Fruit fly (Drosophila melanogaster) whole organism, embryonic: ENCODE results near the gene CG34181.
A peak's percentile ranks its signal among the peaks of the same experiment; 100 is the strongest.

Experiments used
- Aef1 ChIP-seq: fragments of 200-800 bp; sonication (Bioruptor generic); IDR thresholded peaks from 3 replicates; pipeline ENCODE4 v1.3.6; 2022; ENCODE audit warnings: missing biosample characterization, missing genetic modification characterization
- Awh ChIP-seq: fragments of 200-800 bp; sonication (Bioruptor generic); IDR thresholded peaks from 2 replicates; pipeline ENCODE4, ENCODE4 v1.3.6; 2022; ENCODE audit warnings: missing biosample characterization, missing genetic modification characterization
- BEAF-32 ChIP-seq: fragments of 200-800 bp; sonication (Bioruptor generic); optimal IDR thresholded peaks from 3 replicates; lab custom pipeline; 2017; ENCODE audit warnings: missing biosample characterization, missing genetic modification characterization, mild to moderate bottlenecking, moderate library complexity, missing genetic modification reagents
- CG1024 ChIP-seq: fragments of 200-800 bp; sonication (Bioruptor generic); IDR thresholded peaks from 2 replicates; pipeline ENCODE4 v1.3.6; 2022; ENCODE audit warnings: missing biosample characterization, missing genetic modification characterization
- CG11560 ChIP-seq: fragments of 200-800 bp; sonication (Bioruptor generic); IDR thresholded peaks from 3 replicates; pipeline ENCODE4 v1.3.6; 2022; ENCODE audit warnings: missing biosample characterization, missing genetic modification characterization
- CG12155 ChIP-seq: fragments of 200-800 bp; sonication (Bioruptor generic); optimal IDR thresholded peaks from 3 replicates; lab custom pipeline; 2016; ENCODE audit warnings: missing biosample characterization, missing genetic modification characterization
- CG12659 ChIP-seq: fragments of 200-800 bp; sonication (Bioruptor generic); optimal IDR thresholded peaks from 3 replicates; lab custom pipeline; 2017; ENCODE audit warnings: mild to moderate bottlenecking, missing biosample characterization, missing genetic modification reagents, missing genetic modification characterization
- CG13624 ChIP-seq: fragments of 200-800 bp; sonication (Bioruptor generic); optimal IDR thresholded peaks from 2 replicates; lab custom pipeline; 2016; ENCODE audit warnings: missing biosample characterization, missing genetic modification characterization
- CG15073 ChIP-seq: fragments of 200-800 bp; sonication (Bioruptor generic); optimal IDR thresholded peaks from 2 replicates; lab custom pipeline; 2016; ENCODE audit warnings: missing biosample characterization, missing genetic modification characterization
- CG16813 ChIP-seq: fragments of 200-800 bp; sonication (Bioruptor generic); IDR thresholded peaks from 3 replicates; pipeline ENCODE4 v1.3.6; 2022; ENCODE audit warnings: missing biosample characterization, missing genetic modification characterization; ENCODE audit not compliant: partially characterized antibody
- CG17361 ChIP-seq: fragments of 200-800 bp; sonication (Bioruptor generic); IDR thresholded peaks from 3 replicates; pipeline ENCODE4 v1.3.6; 2022; ENCODE audit warnings: missing biosample characterization, missing genetic modification characterization
- CG2129 ChIP-seq: fragments of 200-800 bp; sonication (Bioruptor generic); IDR thresholded peaks from 2 replicates; pipeline ENCODE4 v1.3.6; 2022; ENCODE audit warnings: missing biosample characterization, missing genetic modification characterization; ENCODE audit not compliant: partially characterized antibody
- CG2202 ChIP-seq: fragments of 200-800 bp; sonication (Bioruptor generic); optimal IDR thresholded peaks from 2 replicates; lab custom pipeline; 2018; ENCODE audit warnings: missing biosample characterization, mild to moderate bottlenecking, missing genetic modification characterization
- CG31224 ChIP-seq: fragments of 200-800 bp; sonication (Bioruptor generic); IDR thresholded peaks from 2 replicates; pipeline ENCODE4 v1.3.6; 2022; ENCODE audit warnings: missing biosample characterization, missing genetic modification characterization
- CG34376 ChIP-seq: fragments of 200-800 bp; sonication (Bioruptor generic); optimal IDR thresholded peaks from 2 replicates; lab custom pipeline; 2018; ENCODE audit warnings: missing biosample characterization, mild to moderate bottlenecking, missing genetic modification characterization
- CG3995 ChIP-seq: fragments of 200-800 bp; sonication (Bioruptor generic); optimal IDR thresholded peaks from 3 replicates; lab custom pipeline; 2016; ENCODE audit warnings: missing biosample characterization, missing genetic modification characterization
- CG4282 ChIP-seq: fragments of 200-800 bp; sonication (Bioruptor generic); optimal IDR thresholded peaks from 2 replicates; lab custom pipeline; 2016; ENCODE audit warnings: missing biosample characterization, missing genetic modification characterization
- CG43689 ChIP-seq: fragments of 200-800 bp; sonication (Bioruptor generic); IDR thresholded peaks from 2 replicates; pipeline ENCODE4 v1.3.6; 2022; ENCODE audit warnings: missing biosample characterization, missing genetic modification characterization
- CG4424 ChIP-seq: fragments of 200-800 bp; sonication (Bioruptor generic); optimal IDR thresholded peaks from 3 replicates; lab custom pipeline; 2016; ENCODE audit warnings: missing biosample characterization, missing genetic modification characterization
- CG9437 ChIP-seq: fragments of 200-800 bp; sonication (Bioruptor generic); optimal IDR thresholded peaks from 2 replicates; lab custom pipeline; 2018; ENCODE audit warnings: missing biosample characterization, mild to moderate bottlenecking, missing genetic modification characterization
- CHES-1-like ChIP-seq: fragments of 200-800 bp; sonication (Bioruptor generic); optimal IDR thresholded peaks from 2 replicates; lab custom pipeline; 2016; ENCODE audit warnings: missing biosample characterization, missing genetic modification characterization
- Dref ChIP-seq: fragments of 200-800 bp; sonication (Bioruptor generic); IDR thresholded peaks from 2 replicates; pipeline ENCODE4 v1.3.6; 2022; ENCODE audit warnings: missing biosample characterization, missing genetic modification characterization
- E2f2 ChIP-seq: fragments of 200-800 bp; sonication (Bioruptor generic); IDR thresholded peaks from 2 replicates; pipeline ENCODE4 v1.3.6; 2022; ENCODE audit warnings: missing biosample characterization, missing genetic modification characterization
- Hmr ChIP-seq: fragments of 200-800 bp; sonication (Bioruptor generic); optimal IDR thresholded peaks from 3 replicates; lab custom pipeline; 2017; ENCODE audit warnings: mild to moderate bottlenecking, missing biosample characterization, missing genetic modification reagents, missing genetic modification characterization
- Hr39 ChIP-seq: fragments of >200 bp; optimal IDR thresholded peaks from 2 replicates; lab custom pipeline; 2017
- Lim3 ChIP-seq: fragments of 200-800 bp; sonication (Bioruptor generic); IDR thresholded peaks from 2 replicates; pipeline ENCODE4 v1.3.6; 2022; ENCODE audit warnings: missing biosample characterization, missing genetic modification characterization
- MESR4 ChIP-seq: fragments of 200-800 bp; sonication (Bioruptor generic); optimal IDR thresholded peaks from 2 replicates; lab custom pipeline; 2018; ENCODE audit warnings: missing biosample characterization, mild to moderate bottlenecking, missing genetic modification characterization, moderate library complexity
- NC2α ChIP-seq: fragments of 200-800 bp; sonication (Bioruptor generic); optimal IDR thresholded peaks from 2 replicates; lab custom pipeline; 2016; ENCODE audit warnings: missing biosample characterization, missing genetic modification characterization
- PHDP ChIP-seq: fragments of 200-800 bp; sonication (Bioruptor generic); optimal IDR thresholded peaks from 3 replicates; lab custom pipeline; 2018; ENCODE audit warnings: missing biosample characterization, mild to moderate bottlenecking, missing genetic modification characterization, moderate library complexity
- Pdp1 ChIP-seq, 2 experiments: fragments of 200-800 bp; sonication (Bioruptor generic); optimal IDR thresholded peaks; 3 replicates each; lab custom pipeline; 2016; ENCODE audit warnings: missing biosample characterization in 2 of 2, missing genetic modification characterization in 2 of 2, mild to moderate bottlenecking in 1 of 2, moderate library complexity in 1 of 2
- Rfx ChIP-seq: fragments of 200-800 bp; sonication (Bioruptor generic); IDR thresholded peaks from 2 replicates; pipeline ENCODE4 v1.3.6; 2022; ENCODE audit warnings: missing biosample characterization, missing genetic modification characterization
- amos ChIP-seq: fragments of 200-800 bp; sonication (Bioruptor generic); IDR thresholded peaks from 2 replicates; pipeline ENCODE4 v1.3.6; 2022; ENCODE audit warnings: missing biosample characterization, missing genetic modification characterization; ENCODE audit not compliant: partially characterized antibody
- ap ChIP-seq: fragments of 200-800 bp; sonication (Bioruptor generic); IDR thresholded peaks from 2 replicates; pipeline ENCODE4 v1.3.6; 2022; ENCODE audit warnings: missing biosample characterization, missing genetic modification characterization
- ash1 ChIP-seq: fragments of 200-800 bp; sonication (Bioruptor generic); optimal IDR thresholded peaks from 2 replicates; lab custom pipeline; 2018; ENCODE audit warnings: missing biosample characterization, mild to moderate bottlenecking, missing genetic modification characterization
- ato ChIP-seq: fragments of 200-800 bp; sonication (Bioruptor generic); IDR thresholded peaks from 2 replicates; pipeline ENCODE4 v1.3.6; 2022; ENCODE audit warnings: missing biosample characterization, missing genetic modification characterization; ENCODE audit not compliant: partially characterized antibody
- bigmax ChIP-seq: fragments of 200-800 bp; sonication (Bioruptor generic); optimal IDR thresholded peaks from 2 replicates; lab custom pipeline; 2018; ENCODE audit warnings: missing biosample characterization, mild to moderate bottlenecking, missing genetic modification characterization
- br ChIP-seq: fragments of >200 bp; optimal IDR thresholded peaks from 2 replicates; lab custom pipeline; 2017
- ci ChIP-seq: fragments of 200-800 bp; sonication (Bioruptor generic); IDR thresholded peaks from 3 replicates; pipeline ENCODE4 v1.3.6; 2022; ENCODE audit warnings: missing biosample characterization, missing genetic modification characterization
- crc ChIP-seq: fragments of 200-800 bp; sonication (Bioruptor generic); optimal IDR thresholded peaks from 2 replicates; lab custom pipeline; 2016; ENCODE audit warnings: missing biosample characterization, missing genetic modification characterization
- dan ChIP-seq: fragments of 200-800 bp; sonication (Bioruptor generic); IDR thresholded peaks from 2 replicates; pipeline ENCODE4 v1.3.6; 2022; ENCODE audit warnings: missing biosample characterization, missing genetic modification characterization
- dm ChIP-seq: fragments of 200-800 bp; sonication (Bioruptor generic); optimal IDR thresholded peaks from 3 replicates; lab custom pipeline; 2016; ENCODE audit warnings: missing biosample characterization, missing genetic modification characterization
- dpn ChIP-seq, 2 experiments: fragments of 200-800 bp; sonication (Bioruptor generic); optimal IDR thresholded peaks; 3 replicates each; lab custom pipeline; 2016; ENCODE audit warnings: missing biosample characterization in 2 of 2, missing genetic modification characterization in 2 of 2
- en ChIP-seq: fragments of 200-800 bp; sonication (Bioruptor generic); optimal IDR thresholded peaks from 2 replicates; lab custom pipeline; 2016; ENCODE audit warnings: missing biosample characterization, missing genetic modification characterization
- nerfin-1 ChIP-seq: fragments of 200-800 bp; sonication (Bioruptor generic); optimal IDR thresholded peaks from 3 replicates; lab custom pipeline; 2019; ENCODE audit warnings: missing biosample characterization, mild to moderate bottlenecking, missing genetic modification characterization, moderate library complexity
- nmo ChIP-seq: fragments of 200-800 bp; sonication (Bioruptor generic); optimal IDR thresholded peaks from 2 replicates; lab custom pipeline; 2018; ENCODE audit warnings: missing biosample characterization, mild to moderate bottlenecking, missing genetic modification characterization, moderate library complexity
- pb ChIP-seq: fragments of 200-800 bp; sonication (Bioruptor generic); optimal IDR thresholded peaks from 3 replicates; lab custom pipeline; 2016; ENCODE audit warnings: missing biosample characterization, missing genetic modification characterization
- pfk ChIP-seq: fragments of 200-800 bp; sonication (Bioruptor generic); optimal IDR thresholded peaks from 2 replicates; lab custom pipeline; 2018; ENCODE audit warnings: missing biosample characterization, mild to moderate bottlenecking, missing genetic modification characterization, moderate library complexity
- pros ChIP-seq: fragments of 200-800 bp; sonication (Bioruptor generic); optimal IDR thresholded peaks from 3 replicates; lab custom pipeline; 2019; ENCODE audit warnings: missing biosample characterization, mild to moderate bottlenecking, missing genetic modification characterization, moderate library complexity
- sc ChIP-seq, 3 experiments: fragments of >200 bp in 2 of 3; fragments of 200-800 bp in 1 of 3; sonication (Bioruptor generic) in 1 of 3; optimal IDR thresholded peaks; 2 replicates in 2 of 3; 3 replicates in 1 of 3; lab custom pipeline; 2017; ENCODE audit warnings: mild to moderate bottlenecking in 1 of 3, missing biosample characterization in 1 of 3, missing genetic modification characterization in 1 of 3, missing genetic modification reagents in 1 of 3
- tap ChIP-seq: fragments of 200-800 bp; optimal IDR thresholded peaks from 3 replicates; lab custom pipeline; 2019; ENCODE audit warnings: missing biosample characterization, mild to moderate bottlenecking, missing genetic modification characterization, moderate library complexity
- zen ChIP-seq: fragments of 200-800 bp; sonication (Bioruptor generic); optimal IDR thresholded peaks from 3 replicates; lab custom pipeline; 2018; ENCODE audit warnings: missing biosample characterization, mild to moderate bottlenecking, missing genetic modification characterization, moderate library complexity
- zfh1 ChIP-seq: fragments of 200-800 bp; sonication (Bioruptor generic); IDR thresholded peaks from 3 replicates; pipeline ENCODE4 v1.3.6; 2022; ENCODE audit warnings: missing biosample characterization, missing genetic modification characterization

The CG34181 gene

dm6 chr2L:9330628-9331027 lies 36.8 kb upstream of the CG34181 start, which contains the start of gene Cks30A (continued):
- no peak for TF ChIP-seq CG2129 (GFP tag; lab: Robert Waterston, UW)
- no peak for TF ChIP-seq ci
- TF ChIP-seq CG34376 (GFP tag; lab: Kevin White, UChicago) = no peak
- no peak for TF ChIP-seq CG4282 (GFP tag; lab: Kevin White, UChicago)
- peak; percentile 52 for TF ChIP-seq amos
- no peak for TF ChIP-seq Awh
- TF ChIP-seq PHDP = no peak
- peak; percentile 59 for TF ChIP-seq nmo (GFP tag; lab: Kevin White, UChicago)
- TF ChIP-seq Lim3 (GFP tag; lab: Robert Waterston, UW) = no peak
- TF ChIP-seq BEAF-32 (GFP tag; lab: Kevin White, UChicago) = peak; percentile 47
- no peak for TF ChIP-seq tap
- TF ChIP-seq NC2α (GFP tag; lab: Kevin White, UChicago) = no peak
- TF ChIP-seq CG1024 (GFP tag; lab: Robert Waterston, UW) = no peak
- no peak for TF ChIP-seq Rfx
- no peak for TF ChIP-seq pb (GFP tag; lab: Kevin White, UChicago)
- no peak for TF ChIP-seq CG31224
- no peak for TF ChIP-seq CG43689 (GFP tag; lab: Robert Waterston, UW)
- no peak for TF ChIP-seq ato (GFP tag; lab: Robert Waterston, UW)
- TF ChIP-seq CG12155 (GFP tag; lab: Kevin White, UChicago) = peak; percentile 50
- TF ChIP-seq CG3995 = peak; percentile 31
- TF ChIP-seq CG4424 (GFP tag; lab: Kevin White, UChicago) = no peak
- peak; percentile 26; the same call in 1 of the 3 replicates for TF ChIP-seq CG16813 (GFP tag; lab: Robert Waterston, UW)
- TF ChIP-seq sc (optimal IDR thresholded peaks at IDR 0.05; lab: Kevin White, UChicago) = no peak
- no peak for TF ChIP-seq sc (GFP tag; optimal IDR thresholded peaks at IDR 0.05; lab: Kevin White, UChicago)
- no peak for TF ChIP-seq pros (GFP tag; lab: Kevin White, UChicago)
- TF ChIP-seq dan (GFP tag; lab: Robert Waterston, UW) = no peak
- no peak for TF ChIP-seq en (GFP tag; lab: Kevin White, UChicago)
- peak; percentile 52 for TF ChIP-seq Dref (GFP tag; lab: Robert Waterston, UW)
- no peak for TF ChIP-seq Hr39
- TF ChIP-seq zfh1 (GFP tag; lab: Robert Waterston, UW) = no peak
- TF ChIP-seq Pdp1 (GFP tag; optimal IDR thresholded peaks at IDR 0.05; lab: Kevin White, UChicago) = no peak
- TF ChIP-seq MESR4 (GFP tag; lab: Kevin White, UChicago) = peak; percentile 5
- no peak for TF ChIP-seq br (lab: Kevin White, UChicago)
- peak; percentile 42 for TF ChIP-seq Hmr
- TF ChIP-seq CG15073 (GFP tag; lab: Kevin White, UChicago) = no peak
- TF ChIP-seq CG11560 (tag; lab: Robert Waterston, UW) = no peak
- no peak for TF ChIP-seq bigmax (GFP tag; lab: Kevin White, UChicago)
- no peak for TF ChIP-seq crc (GFP tag; lab: Kevin White, UChicago)
- no peak for TF ChIP-seq dm (GFP tag; lab: Kevin White, UChicago)
- TF ChIP-seq CG12659 (GFP tag; lab: Kevin White, UChicago) = peak; percentile 16
- no peak for TF ChIP-seq CHES-1-like (GFP tag; lab: Kevin White, UChicago)
- TF ChIP-seq Aef1 = no peak
- no peak for TF ChIP-seq CG13624 (GFP tag; lab: Kevin White, UChicago)
- TF ChIP-seq nerfin-1 (tag; lab: Kevin White, UChicago) = peak; percentile 97
- TF ChIP-seq ash1 (GFP tag; lab: Kevin White, UChicago) = no peak
- no peak for TF ChIP-seq pfk (GFP tag; lab: Kevin White, UChicago)
- TF ChIP-seq CG2202 = no peak
- TF ChIP-seq CG9437 (GFP tag; lab: Kevin White, UChicago) = no peak
- TF ChIP-seq CG17361 (GFP tag; lab: Robert Waterston, UW) = no peak
- TF ChIP-seq dpn (GFP tag; optimal IDR thresholded peaks at IDR 0.05; lab: Kevin White, UChicago) = no peak
- peak; percentile 100 for TF ChIP-seq E2f2 (GFP tag; lab: Robert Waterston, UW)
- TF ChIP-seq zen (tag; lab: Kevin White, UChicago) = peak; percentile 63
- TF ChIP-seq ap (GFP tag; lab: Robert Waterston, UW) = no peak
